Fruit fly (Drosophila melanogaster) whole organism, embryonic: ENCODE measurements around the gene bumpel.

Experiments used
- Bgb ChIP-seq: fragments of 200-800 bp; sonication (Bioruptor generic); IDR thresholded peaks from 2 replicates; pipeline ENCODE4 v1.3.6; 2022; ENCODE audit warnings: missing biosample characterization, missing genetic modification characterization; ENCODE audit not compliant: partially characterized antibody
- CG10267 ChIP-seq: fragments of 200-800 bp; sonication (Bioruptor generic); optimal IDR thresholded peaks from 2 replicates; lab custom pipeline; 2018; ENCODE audit warnings: missing biosample characterization, mild to moderate bottlenecking, missing genetic modification characterization, moderate library complexity
- CG10565 ChIP-seq: fragments of 200-800 bp; sonication (Bioruptor generic); optimal IDR thresholded peaks from 3 replicates; lab custom pipeline; 2016; ENCODE audit warnings: missing biosample characterization, mild to moderate bottlenecking, missing genetic modification characterization
- CG11695 ChIP-seq: fragments of 200-800 bp; sonication (Bioruptor generic); IDR thresholded peaks from 3 replicates; pipeline ENCODE4 v1.3.6; 2022; ENCODE audit warnings: missing biosample characterization, missing genetic modification characterization
- CG12155 ChIP-seq: fragments of 200-800 bp; sonication (Bioruptor generic); optimal IDR thresholded peaks from 3 replicates; lab custom pipeline; 2016; ENCODE audit warnings: missing biosample characterization, missing genetic modification characterization
- CG12391 ChIP-seq: fragments of 200-800 bp; sonication (Bioruptor generic); optimal IDR thresholded peaks from 3 replicates; lab custom pipeline; 2018; ENCODE audit warnings: missing biosample characterization, mild to moderate bottlenecking, missing genetic modification characterization, moderate library complexity
- CG15479 ChIP-seq: fragments of 200-800 bp; sonication (Bioruptor generic); optimal IDR thresholded peaks from 3 replicates; lab custom pipeline; 2019; ENCODE audit warnings: missing biosample characterization, mild to moderate bottlenecking, missing genetic modification characterization, moderate library complexity
- CG16779 ChIP-seq: fragments of 200-800 bp; sonication (Bioruptor generic); IDR thresholded peaks from 2 replicates; pipeline ENCODE4 v1.3.6; 2022; ENCODE audit warnings: missing biosample characterization, missing genetic modification characterization
- CG16863 ChIP-seq: fragments of 200-800 bp; sonication (Bioruptor generic); optimal IDR thresholded peaks from 3 replicates; lab custom pipeline; 2016; ENCODE audit warnings: missing biosample characterization, missing genetic modification characterization
- CG17359 ChIP-seq: fragments of 200-800 bp; sonication (Bioruptor generic); optimal IDR thresholded peaks from 3 replicates; lab custom pipeline; 2018; ENCODE audit warnings: missing biosample characterization, mild to moderate bottlenecking, missing genetic modification characterization, moderate library complexity
- CG17361 ChIP-seq: fragments of 200-800 bp; sonication (Bioruptor generic); IDR thresholded peaks from 3 replicates; pipeline ENCODE4 v1.3.6; 2022; ENCODE audit warnings: missing biosample characterization, missing genetic modification characterization
- CG17802 ChIP-seq: fragments of 200-800 bp; sonication (Bioruptor generic); optimal IDR thresholded peaks from 2 replicates; lab custom pipeline; 2018; ENCODE audit warnings: missing biosample characterization, mild to moderate bottlenecking, missing genetic modification characterization, moderate library complexity
- CG18619 ChIP-seq: fragments of 200-800 bp; sonication (Bioruptor generic); optimal IDR thresholded peaks from 3 replicates; lab custom pipeline; 2017; ENCODE audit warnings: missing biosample characterization, mild to moderate bottlenecking, missing genetic modification characterization
- CG31365 ChIP-seq: fragments of 200-800 bp; sonication (Bioruptor generic); optimal IDR thresholded peaks from 2 replicates; lab custom pipeline; 2018; ENCODE audit warnings: missing biosample characterization, mild to moderate bottlenecking, missing genetic modification characterization
- CG3281 ChIP-seq: fragments of 200-800 bp; sonication (Bioruptor generic); optimal IDR thresholded peaks from 3 replicates; lab custom pipeline; 2017; ENCODE audit warnings: missing biosample characterization, mild to moderate bottlenecking, missing genetic modification characterization
- CG3407 ChIP-seq: fragments of 200-800 bp; sonication (Bioruptor generic); optimal IDR thresholded peaks from 2 replicates; lab custom pipeline; 2018; ENCODE audit warnings: missing biosample characterization, mild to moderate bottlenecking, missing genetic modification characterization
- CG4282 ChIP-seq: fragments of 200-800 bp; sonication (Bioruptor generic); optimal IDR thresholded peaks from 2 replicates; lab custom pipeline; 2016; ENCODE audit warnings: missing biosample characterization, missing genetic modification characterization
- CG4360 ChIP-seq: fragments of 200-800 bp; sonication (Bioruptor generic); IDR thresholded peaks from 2 replicates; pipeline ENCODE4 v1.3.6; 2022; ENCODE audit warnings: missing biosample characterization, missing genetic modification characterization
- CG4707 ChIP-seq: fragments of 200-800 bp; sonication (Bioruptor generic); optimal IDR thresholded peaks from 2 replicates; lab custom pipeline; 2018; ENCODE audit warnings: missing biosample characterization, mild to moderate bottlenecking, missing genetic modification characterization, moderate library complexity
- CG6791 ChIP-seq: fragments of 200-800 bp; sonication (Bioruptor generic); IDR thresholded peaks from 3 replicates; pipeline ENCODE4 v1.3.6; 2022; ENCODE audit warnings: missing biosample characterization, missing genetic modification characterization; ENCODE audit not compliant: partially characterized antibody
- CG6854 ChIP-seq: fragments of 200-800 bp; sonication (Bioruptor generic); optimal IDR thresholded peaks from 3 replicates; lab custom pipeline; 2017; ENCODE audit warnings: missing biosample characterization, mild to moderate bottlenecking, missing genetic modification characterization
- CG7372 ChIP-seq: fragments of 200-800 bp; sonication (Bioruptor generic); IDR thresholded peaks from 2 replicates; pipeline ENCODE4 v1.3.6; 2022; ENCODE audit warnings: missing biosample characterization, missing genetic modification characterization
- CG7745 ChIP-seq: fragments of 200-800 bp; sonication (Bioruptor generic); optimal IDR thresholded peaks from 2 replicates; lab custom pipeline; 2018; ENCODE audit warnings: missing biosample characterization, mild to moderate bottlenecking, missing genetic modification characterization, moderate library complexity
- CG7928 ChIP-seq: fragments of 200-800 bp; sonication (Bioruptor generic); optimal IDR thresholded peaks from 2 replicates; lab custom pipeline; 2017; ENCODE audit warnings: missing biosample characterization, mild to moderate bottlenecking, missing genetic modification characterization
- D ChIP-seq, 2 experiments: fragments of 200-800 bp in 1 of 2; fragments of >200 bp in 1 of 2; sonication (Bioruptor generic) in 1 of 2; optimal IDR thresholded peaks; 2 replicates in 1 of 2; 3 replicates in 1 of 2; lab custom pipeline; 2017; ENCODE audit warnings: mild to moderate bottlenecking in 1 of 2, missing biosample characterization in 1 of 2, missing genetic modification characterization in 1 of 2, missing genetic modification reagents in 1 of 2
- Dfd ChIP-seq, 2 experiments: fragments of >200 bp; optimal IDR thresholded peaks; 2 replicates each; lab custom pipeline; 2017; ENCODE audit warnings: missing biosample characterization in 2 of 2, missing genetic modification characterization in 2 of 2
- Dip3 ChIP-seq: fragments of 200-800 bp; sonication (Bioruptor generic); optimal IDR thresholded peaks from 3 replicates; lab custom pipeline; 2016; ENCODE audit warnings: missing biosample characterization, missing genetic modification characterization
- Eip74EF ChIP-seq, 2 experiments: fragments of 200-800 bp in 1 of 2; fragments of >200 bp in 1 of 2; sonication (Bioruptor generic) in 1 of 2; optimal IDR thresholded peaks; 2 replicates each; lab custom pipeline; 2017 to 2019; ENCODE audit warnings: missing biosample characterization in 2 of 2, missing genetic modification characterization in 2 of 2, mild to moderate bottlenecking in 1 of 2, moderate library complexity in 1 of 2
- Fer2 ChIP-seq: fragments of 200-800 bp; sonication (Bioruptor generic); optimal IDR thresholded peaks from 2 replicates; lab custom pipeline; 2018; ENCODE audit warnings: missing biosample characterization, mild to moderate bottlenecking, missing genetic modification characterization, moderate library complexity
- Gsc ChIP-seq: fragments of 200-800 bp; sonication (Bioruptor generic); IDR thresholded peaks from 2 replicates; pipeline ENCODE4 v1.3.6; 2022; ENCODE audit warnings: missing biosample characterization, missing genetic modification characterization
- Jarid2 ChIP-seq: fragments of 200-800 bp; sonication (Bioruptor generic); optimal IDR thresholded peaks from 3 replicates; lab custom pipeline; 2017; ENCODE audit warnings: mild to moderate bottlenecking, missing biosample characterization, missing genetic modification reagents, missing genetic modification characterization
- Kr ChIP-seq: fragments of 200-800 bp; sonication (Bioruptor generic); optimal IDR thresholded peaks from 2 replicates; lab custom pipeline; 2017; ENCODE audit warnings: missing biosample characterization, mild to moderate bottlenecking, missing genetic modification characterization
- Nf-YA ChIP-seq: fragments of 200-800 bp; sonication (Bioruptor generic); IDR thresholded peaks from 2 replicates; pipeline ENCODE4 v1.3.6; 2022; ENCODE audit warnings: missing biosample characterization, missing genetic modification characterization
- Taf1 ChIP-seq: fragments of 200-800 bp; sonication (Bioruptor generic); IDR thresholded peaks from 2 replicates; pipeline ENCODE4 v1.3.6; 2022; ENCODE audit warnings: missing biosample characterization, missing genetic modification characterization
- Xrp1 ChIP-seq: fragments of 200-800 bp; sonication (Bioruptor generic); IDR thresholded peaks from 2 replicates; pipeline ENCODE4 v1.3.6; 2022; ENCODE audit warnings: missing biosample characterization, missing genetic modification characterization
- ase ChIP-seq: fragments of 200-800 bp; sonication (Bioruptor generic); IDR thresholded peaks from 3 replicates; pipeline ENCODE4 v1.3.6; 2022; ENCODE audit warnings: missing biosample characterization, missing genetic modification characterization
- dati ChIP-seq: fragments of 200-800 bp; sonication (Bioruptor generic); IDR thresholded peaks from 2 replicates; pipeline ENCODE4 v1.3.6; 2022; ENCODE audit warnings: missing biosample characterization, missing genetic modification characterization
- fd64A ChIP-seq: fragments of 200-800 bp; sonication (Bioruptor generic); optimal IDR thresholded peaks from 3 replicates; lab custom pipeline; 2018; ENCODE audit warnings: missing biosample characterization, mild to moderate bottlenecking, missing genetic modification characterization
- fru ChIP-seq: fragments of >200 bp; optimal IDR thresholded peaks from 2 replicates; lab custom pipeline; 2017
- gcm2 ChIP-seq: fragments of 200-800 bp; sonication (Bioruptor generic); optimal IDR thresholded peaks from 2 replicates; lab custom pipeline; 2016; ENCODE audit warnings: missing biosample characterization, missing genetic modification characterization
- grn ChIP-seq: fragments of 200-800 bp; sonication (Bioruptor generic); optimal IDR thresholded peaks from 3 replicates; lab custom pipeline; 2017; ENCODE audit warnings: missing biosample characterization, missing genetic modification characterization
- ham ChIP-seq: fragments of 200-800 bp; sonication (Bioruptor generic); IDR thresholded peaks from 2 replicates; pipeline ENCODE4 v1.3.6; 2022; ENCODE audit warnings: missing biosample characterization, missing genetic modification characterization
- ind ChIP-seq: fragments of 200-800 bp; sonication (Bioruptor generic); optimal IDR thresholded peaks from 3 replicates; lab custom pipeline; 2016; ENCODE audit warnings: missing biosample characterization, missing genetic modification characterization
- nom ChIP-seq: fragments of 200-800 bp; sonication (Bioruptor generic); optimal IDR thresholded peaks from 2 replicates; lab custom pipeline; 2017; ENCODE audit warnings: missing biosample characterization, missing genetic modification characterization, mild to moderate bottlenecking, moderate library complexity, missing genetic modification reagents
- pho ChIP-seq: fragments of 200-800 bp; sonication (Bioruptor generic); optimal IDR thresholded peaks from 2 replicates; lab custom pipeline; 2016; ENCODE audit warnings: missing biosample characterization, missing genetic modification characterization
- repo ChIP-seq: fragments of 200-800 bp; sonication (Bioruptor generic); optimal IDR thresholded peaks from 2 replicates; lab custom pipeline; 2016; ENCODE audit warnings: missing biosample characterization, missing genetic modification characterization
- tgo ChIP-seq: fragments of 200-800 bp; sonication (Bioruptor generic); IDR thresholded peaks from 3 replicates; pipeline ENCODE4 v1.3.6; 2022; ENCODE audit warnings: missing biosample characterization, missing genetic modification characterization
- wek ChIP-seq: fragments of 200-800 bp; sonication (Bioruptor generic); optimal IDR thresholded peaks from 3 replicates; lab custom pipeline; 2018; ENCODE audit warnings: missing biosample characterization, mild to moderate bottlenecking, missing genetic modification characterization, moderate library complexity
- wor ChIP-seq: fragments of 200-800 bp; sonication (Bioruptor generic); IDR thresholded peaks from 2 replicates; pipeline ENCODE4 v1.3.6; 2022; ENCODE audit warnings: missing biosample characterization, missing genetic modification characterization
- z ChIP-seq: fragments of 200-800 bp; sonication (Bioruptor generic); IDR thresholded peaks from 3 replicates; pipeline ENCODE4 v1.3.6; 2022; ENCODE audit warnings: missing biosample characterization, missing genetic modification characterization

bumpel gene

DNA sequence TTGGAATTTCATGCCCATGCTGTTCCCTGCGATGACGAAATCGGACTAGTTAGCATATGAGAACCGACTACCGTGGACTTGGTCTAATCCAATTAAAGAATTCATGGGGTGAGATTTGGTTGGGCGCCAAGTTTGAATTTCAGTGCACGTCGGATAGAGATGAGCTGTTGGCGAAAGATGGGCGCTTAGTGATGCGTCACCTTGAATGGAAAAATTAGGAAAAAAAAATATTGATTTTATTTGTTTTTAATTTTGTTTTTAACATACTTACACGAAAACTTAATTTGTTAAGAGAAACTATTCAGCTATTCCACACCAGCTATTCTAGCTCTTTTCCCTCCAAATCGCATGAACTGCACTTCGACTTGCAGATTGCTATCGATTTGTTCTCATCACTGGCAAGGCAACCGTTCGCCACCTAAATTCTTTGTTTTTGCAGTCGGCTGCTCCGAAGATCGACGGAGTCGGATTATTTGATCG is 3.2 kb upstream of the bumpel start, which contains the start of the genes ninaG and Sptz:
Gene ninaG (minus strand): TSS at position 51 of the 480 bp plus-strand sequence.
Gene Sptz (plus strand): TSS at position 450 of the 480 bp plus-strand sequence.
- peak; percentile 78 for TF ChIP-seq CG10565 (GFP tag; lab: Kevin White, UChicago)
- TF ChIP-seq CG7928 (GFP tag; lab: Kevin White, UChicago), result peak; percentile 67
- peak; percentile 96 for TF ChIP-seq Dip3 (GFP tag; lab: Kevin White, UChicago)
- peak; percentile 87 for TF ChIP-seq CG3281 (GFP tag; lab: Kevin White, UChicago)
- peak; percentile 93 for TF ChIP-seq CG16863 (GFP tag; lab: Kevin White, UChicago)
- TF ChIP-seq CG17359 (tag; lab: Kevin White, UChicago), result peak; percentile 92
- peak; percentile 21 for TF ChIP-seq fd64A (GFP tag; lab: Kevin White, UChicago)
- no peak for TF ChIP-seq CG7745
- peak; percentile 91 for TF ChIP-seq repo (GFP tag; lab: Kevin White, UChicago)
- TF ChIP-seq D (optimal IDR thresholded peaks at IDR 0.05; lab: Kevin White, UChicago), result no peak
- peak; percentile 87 for TF ChIP-seq D (GFP tag; optimal IDR thresholded peaks at IDR 0.05; lab: Kevin White, UChicago)
- TF ChIP-seq CG12155 (GFP tag; lab: Kevin White, UChicago), result peak; percentile 94
- peak; percentile 89 for TF ChIP-seq wor (GFP tag; lab: Robert Waterston, UW)
- no peak for TF ChIP-seq Eip74EF (GFP tag; optimal IDR thresholded peaks at IDR 0.05; lab: Kevin White, UChicago)
- peak; percentile 90 for TF ChIP-seq Taf1 (GFP tag; lab: Robert Waterston, UW)
- no peak for TF ChIP-seq Bgb (GFP tag; lab: Robert Waterston, UW)
- TF ChIP-seq Gsc (GFP tag; lab: Robert Waterston, UW), result peak; percentile 81
- no peak for TF ChIP-seq fru (lab: Kevin White, UChicago)
- no peak for TF ChIP-seq nom (GFP tag; lab: Kevin White, UChicago)
- peak; percentile 96 for TF ChIP-seq tgo (GFP tag; lab: Robert Waterston, UW)
- TF ChIP-seq CG6791, result 0 out of 3 replicates have a peak, but pooled peaks have one; percentile 17
- peak; percentile 39 for TF ChIP-seq CG4707 (GFP tag; lab: Kevin White, UChicago)
- peak; percentile 87 for TF ChIP-seq Nf-YA (GFP tag; lab: Robert Waterston, UW)
- TF ChIP-seq CG11695, result peak; percentile 90
- TF ChIP-seq grn, result peak; percentile 93
- TF ChIP-seq CG6854, result peak; percentile 11
- TF ChIP-seq CG3407 (GFP tag; lab: Kevin White, UChicago), result peak; percentile 83
- TF ChIP-seq CG4360 (GFP tag; lab: Robert Waterston, UW), result peak; percentile 47
- TF ChIP-seq Xrp1 (GFP tag; lab: Robert Waterston, UW), result peak; percentile 97
- peak; percentile 67 for TF ChIP-seq Jarid2 (GFP tag; lab: Kevin White, UChicago)
- peak; percentile 96 for TF ChIP-seq pho (GFP tag; lab: Kevin White, UChicago)
- TF ChIP-seq Dfd (GFP tag; optimal IDR thresholded peaks at IDR 0.05; lab: Kevin White, UChicago), result no peak
- TF ChIP-seq CG17361 (GFP tag; lab: Robert Waterston, UW), result peak; percentile 98
- peak; percentile 93 for TF ChIP-seq CG7372
- peak; percentile 95 for TF ChIP-seq CG12391 (tag; lab: Kevin White, UChicago)
- TF ChIP-seq CG16779 (GFP tag; lab: Robert Waterston, UW), result peak; percentile 70
- TF ChIP-seq CG15479, result peak; percentile 30
- TF ChIP-seq ham, result peak; percentile 65; the same call in 1 of the 2 replicates
- TF ChIP-seq ind (GFP tag; lab: Kevin White, UChicago), result peak; percentile 96
- TF ChIP-seq CG4282 (GFP tag; lab: Kevin White, UChicago), result peak; percentile 88
- peak; percentile 84 for TF ChIP-seq Fer2
- TF ChIP-seq gcm2 (GFP tag; lab: Kevin White, UChicago), result peak; percentile 83
- TF ChIP-seq CG31365 (tag; lab: Kevin White, UChicago), result peak; percentile 6
- 0 out of 3 replicates have a peak, but pooled peaks have one; percentile 34 for TF ChIP-seq z
- no peak for TF ChIP-seq Kr
- peak; percentile 71 for TF ChIP-seq dati (GFP tag; lab: Robert Waterston, UW)
- TF ChIP-seq CG17802 (tag; lab: Kevin White, UChicago), result peak; percentile 83
- TF ChIP-seq CG18619 (GFP tag; lab: Kevin White, UChicago), result peak; percentile 90
- peak; percentile 88 for TF ChIP-seq CG10267 (tag; lab: Kevin White, UChicago)
- TF ChIP-seq wek (GFP tag; lab: Kevin White, UChicago), result no peak
- TF ChIP-seq ase (GFP tag; lab: Robert Waterston, UW), result peak; percentile 93
